Fruit fly (Drosophila melanogaster): ENCODE results near the gene CG43447.

The CG43447 gene

DNA sequence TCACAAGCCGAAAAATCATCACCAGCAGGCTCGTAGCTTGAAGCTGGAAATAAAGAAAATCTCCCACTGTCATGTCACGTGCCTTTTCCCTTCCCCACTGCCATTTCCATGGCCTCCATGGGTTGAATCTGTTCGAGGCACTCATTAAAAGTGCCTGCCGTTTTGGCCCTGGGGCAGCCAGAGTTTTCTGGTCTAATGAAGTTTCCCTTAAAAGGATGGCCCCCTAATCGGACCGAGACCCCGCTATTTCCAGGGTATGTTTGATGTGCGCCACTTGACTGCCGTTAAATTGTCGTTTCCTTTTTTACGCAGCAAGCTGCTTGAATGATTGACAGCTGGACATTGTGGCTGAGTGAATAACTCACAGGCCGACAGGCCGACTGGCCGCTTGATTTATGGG lies at the start of gene CG43447:
Gene CG43447, plus strand, starts transcription at position 301 of the 400 bp plus-strand sequence.
- no peak for TF ChIP-seq N (GFP tag; optimal IDR thresholded peaks at IDR 0.05)
- TF ChIP-seq Hr78 (GFP tag; optimal IDR thresholded peaks at IDR 0.05): no peak
- TF ChIP-seq br (GFP tag; optimal IDR thresholded peaks at IDR 0.05): no peak
- TF ChIP-seq CG9705 (GFP tag; optimal IDR thresholded peaks at IDR 0.05): no peak
- no peak for TF ChIP-seq sage (GFP tag; optimal IDR thresholded peaks at IDR 0.05)
- no peak for TF ChIP-seq Rel (GFP tag; optimal IDR thresholded peaks at IDR 0.05)
- no peak for TF ChIP-seq Rel (tag; optimal IDR thresholded peaks at IDR 0.05)
- TF ChIP-seq OdsH (GFP tag; optimal IDR thresholded peaks at IDR 0.05): no peak
- TF ChIP-seq woc (GFP tag; optimal IDR thresholded peaks at IDR 0.05): no peak
- TF ChIP-seq Hnf4 (GFP tag; optimal IDR thresholded peaks at IDR 0.05): no peak
- TF ChIP-seq Mio (GFP tag; optimal IDR thresholded peaks at IDR 0.05): no peak
- no peak for TF ChIP-seq Jra (GFP tag; optimal IDR thresholded peaks at IDR 0.05)
- no peak for TF ChIP-seq ey (GFP tag; optimal IDR thresholded peaks at IDR 0.05)

- TF ChIP-seq sv (GFP tag; optimal IDR thresholded peaks at IDR 0.05): peak; percentile 44
- no peak for TF ChIP-seq woc (GFP tag; optimal IDR thresholded peaks at IDR 0.05)
- no peak for TF ChIP-seq Dif (GFP tag; optimal IDR thresholded peaks at IDR 0.05; ENCODE audit: partially characterized antibody)
- no peak for TF ChIP-seq Abd-B (GFP tag; optimal IDR thresholded peaks at IDR 0.05)
Observed at dm6 chr3R:27407049-27407448, 33.1 kb upstream of the CG43447 start.

- TF ChIP-seq foxo (GFP tag; optimal IDR thresholded peaks at IDR 0.05) (no peak), Mio (GFP tag; optimal IDR thresholded peaks at IDR 0.05) (no peak), woc (GFP tag; optimal IDR thresholded peaks at IDR 0.05) (no peak), jim (GFP tag; optimal IDR thresholded peaks at IDR 0.05) (no peak), br (GFP tag; optimal IDR thresholded peaks at IDR 0.05) (no peak), rgr (GFP tag; optimal IDR thresholded peaks at IDR 0.05) (no peak), GATAd (GFP tag; optimal IDR thresholded peaks at IDR 0.05) (no peak), sage (GFP tag; optimal IDR thresholded peaks at IDR 0.05) (no peak), psq (GFP tag; optimal IDR thresholded peaks at IDR 0.05) (no peak), CrebA (GFP tag; optimal IDR thresholded peaks at IDR 0.05; ENCODE audit: borderline replicate concordance) (no peak), OdsH (GFP tag; optimal IDR thresholded peaks at IDR 0.05) (no peak), ey (GFP tag; optimal IDR thresholded peaks at IDR 0.05) (no peak), lola (GFP tag; optimal IDR thresholded peaks at IDR 0.05) (no peak), h (GFP tag; optimal IDR thresholded peaks at IDR 0.05) (no peak), brk (GFP tag; optimal IDR thresholded peaks at IDR 0.05) (no peak), Vsx2 (GFP tag; optimal IDR thresholded peaks at IDR 0.05; ENCODE audit: partially characterized antibody) (no peak), Hr78 (GFP tag; optimal IDR thresholded peaks at IDR 0.05) (no peak), Hnf4 (GFP tag; optimal IDR thresholded peaks at IDR 0.05) (no peak), Abd-B (GFP tag; optimal IDR thresholded peaks at IDR 0.05) (no peak)
Observed at dm6 chr3R:27408683-27409082, 31.4 kb upstream of the CG43447 start.

DNA sequence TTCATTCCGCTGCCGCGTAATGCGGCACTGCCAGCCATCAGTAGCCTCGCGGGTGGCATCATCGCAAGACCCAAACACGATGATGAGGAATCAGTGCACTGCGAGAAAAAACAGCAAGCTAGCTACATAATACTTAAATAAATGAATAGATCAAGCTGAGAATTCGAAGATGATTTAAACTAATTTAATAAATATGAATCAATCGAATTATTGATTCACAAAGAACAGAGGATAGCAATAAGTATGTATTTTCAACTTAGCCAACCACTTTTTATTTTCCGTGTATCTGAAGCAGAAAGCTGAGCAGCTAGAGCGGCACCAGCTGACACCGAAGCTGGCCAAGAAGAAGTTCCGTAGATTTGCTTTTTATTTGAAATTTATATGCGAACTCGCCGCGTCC lies 26.9 kb upstream of the CG43447 start:
- TF ChIP-seq tai (GFP tag; optimal IDR thresholded peaks at IDR 0.05) (no peak), rgr (GFP tag; optimal IDR thresholded peaks at IDR 0.05) (no peak), brk (GFP tag; optimal IDR thresholded peaks at IDR 0.05) (no peak), Hnf4 (GFP tag; optimal IDR thresholded peaks at IDR 0.05) (no peak), N (GFP tag; optimal IDR thresholded peaks at IDR 0.05) (no peak), Jra (GFP tag; optimal IDR thresholded peaks at IDR 0.05) (no peak), lola (GFP tag; optimal IDR thresholded peaks at IDR 0.05) (no peak), dsf (GFP tag; optimal IDR thresholded peaks at IDR 0.05; ENCODE audit: borderline replicate concordance) (no peak), Hr78 (GFP tag; optimal IDR thresholded peaks at IDR 0.05) (no peak), CG32264 (GFP tag; optimal IDR thresholded peaks at IDR 0.05) (no peak), Sp1 (GFP tag; optimal IDR thresholded peaks at IDR 0.05) (no peak), sv (GFP tag; optimal IDR thresholded peaks at IDR 0.05) (no peak), GATAd (GFP tag; optimal IDR thresholded peaks at IDR 0.05) (no peak), usp (GFP tag; optimal IDR thresholded peaks at IDR 0.05) (no peak), ey (GFP tag; optimal IDR thresholded peaks at IDR 0.05) (no peak), OdsH (GFP tag; optimal IDR thresholded peaks at IDR 0.05) (no peak), CrebA (GFP tag; optimal IDR thresholded peaks at IDR 0.05; ENCODE audit: borderline replicate concordance) (no peak)

DNA sequence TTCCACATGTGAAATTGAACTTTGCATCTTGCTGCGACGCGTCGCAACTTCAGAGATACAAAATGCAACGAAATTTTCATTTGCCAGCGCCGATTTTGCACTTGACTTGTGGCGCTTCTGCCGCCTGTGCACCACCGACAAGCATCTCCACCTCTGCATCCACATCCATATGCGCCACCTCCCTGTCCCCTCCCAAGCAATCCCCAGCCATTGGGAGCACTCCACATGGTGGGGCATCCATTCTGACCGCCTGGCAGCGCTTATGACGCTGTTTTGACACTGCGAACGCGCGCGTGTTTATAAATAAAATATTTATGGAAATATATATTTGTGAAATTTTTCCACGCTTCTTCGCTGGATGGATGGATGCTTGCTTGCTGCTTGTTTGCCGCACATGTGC lies 24.8 kb upstream of the CG43447 start:
- TF ChIP-seq pan (optimal IDR thresholded peaks at IDR 0.05): no peak
- no peak for TF ChIP-seq Dfd (GFP tag; optimal IDR thresholded peaks at IDR 0.05)
- TF ChIP-seq CG32264 (GFP tag; optimal IDR thresholded peaks at IDR 0.05): no peak
- TF ChIP-seq br (GFP tag; optimal IDR thresholded peaks at IDR 0.05): no peak
- TF ChIP-seq h (GFP tag; optimal IDR thresholded peaks at IDR 0.05): no peak
- TF ChIP-seq foxo (GFP tag; optimal IDR thresholded peaks at IDR 0.05): no peak
- no peak for TF ChIP-seq Mio (GFP tag; optimal IDR thresholded peaks at IDR 0.05)
- no peak for TF ChIP-seq N (GFP tag; optimal IDR thresholded peaks at IDR 0.05)
- TF ChIP-seq tai (GFP tag; optimal IDR thresholded peaks at IDR 0.05): no peak
- no peak for TF ChIP-seq GATAd (GFP tag; optimal IDR thresholded peaks at IDR 0.05)
- TF ChIP-seq Hnf4 (GFP tag; optimal IDR thresholded peaks at IDR 0.05): no peak
- TF ChIP-seq Jra (GFP tag; optimal IDR thresholded peaks at IDR 0.05): no peak
- no peak for TF ChIP-seq sv (GFP tag; optimal IDR thresholded peaks at IDR 0.05)
- TF ChIP-seq OdsH (GFP tag; optimal IDR thresholded peaks at IDR 0.05): no peak
- no peak for TF ChIP-seq jim (GFP tag; optimal IDR thresholded peaks at IDR 0.05)
- TF ChIP-seq rgr (GFP tag; optimal IDR thresholded peaks at IDR 0.05): no peak

Data from whole organism, wandering third instar larva.